Worm (Caenorhabditis elegans) whole organism, L1 larva: ENCODE results near the gene K08E4.7.

ENCODE experiments used
- C16A3.4 ChIP-seq: fragments of 150-350 bp; optimal IDR thresholded peaks from 2 replicates; lab custom pipeline; 2014; ENCODE audit warnings: missing biosample characterization, missing genetic modification characterization
- F16B12.6 ChIP-seq: fragments of 150-350 bp; optimal IDR thresholded peaks from 2 replicates; lab custom pipeline; 2014; ENCODE audit warnings: missing biosample characterization, missing genetic modification characterization
- Y116A8C.19 ChIP-seq: sonication (generic microtip); optimal IDR thresholded peaks from 2 replicates; lab custom pipeline; 2016; ENCODE audit warnings: missing compliant biosample characterization, missing genetic modification characterization, borderline replicate concordance
- alr-1 ChIP-seq: fragments of 200-800 bp; sonication (Bioruptor generic); optimal IDR thresholded peaks from 2 replicates; lab custom pipeline; 2018; ENCODE audit warnings: borderline replicate concordance, mild to moderate bottlenecking, missing genetic modification characterization, missing compliant biosample characterization
- aly-2 ChIP-seq: fragments of 150-350 bp; optimal IDR thresholded peaks from 2 replicates; lab custom pipeline; 2014; ENCODE audit warnings: missing biosample characterization, missing genetic modification characterization
- ama-1 ChIP-seq: fragments of 150-350 bp; optimal IDR thresholded peaks from 2 replicates; lab custom pipeline; 2014
- ceh-63 ChIP-seq: fragments of 200-800 bp; sonication (Bioruptor generic); optimal IDR thresholded peaks from 2 replicates; lab custom pipeline; 2018; ENCODE audit warnings: mild to moderate bottlenecking, missing genetic modification characterization, missing compliant biosample characterization
- ceh-8 ChIP-seq: fragments of 200-800 bp; sonication (Bioruptor generic); optimal IDR thresholded peaks from 2 replicates; lab custom pipeline; 2018; ENCODE audit warnings: mild to moderate bottlenecking, missing genetic modification characterization, moderate library complexity, missing compliant biosample characterization
- ceh-82 ChIP-seq, 3 experiments: fragments of 150-350 bp in 1 of 3; sonication (generic microtip) in 2 of 3; optimal IDR thresholded peaks; 2 replicates each; lab custom pipeline; 2014 to 2017; ENCODE audit warnings: missing biosample characterization in 3 of 3, missing genetic modification characterization in 3 of 3
- ceh-88 ChIP-seq: fragments of 200-800 bp; sonication (Bioruptor generic); IDR thresholded peaks from 2 replicates; pipeline ENCODE4 v1.3.6; 2022; ENCODE audit warnings: missing genetic modification characterization, missing compliant biosample characterization
- ces-1 ChIP-seq: fragments of 150-350 bp; optimal IDR thresholded peaks from 2 replicates; lab custom pipeline; 2014; ENCODE audit warnings: missing biosample characterization, missing genetic modification reagents, missing genetic modification characterization
- dpl-1 ChIP-seq, 3 experiments: fragments of 150-350 bp in 2 of 3; sonication (generic microtip) in 1 of 3; optimal IDR thresholded peaks; 2 replicates each; lab custom pipeline; 2014 to 2017; ENCODE audit warnings: missing biosample characterization in 3 of 3, missing genetic modification characterization in 3 of 3, missing genetic modification reagents in 3 of 3
- efl-1 ChIP-seq, 4 experiments: fragments of 150-350 bp; optimal IDR thresholded peaks in 3 of 4; peaks in 1 of 4; 1 replicate in 1 of 4; 2 replicates in 3 of 4; lab custom pipeline; 2014; ENCODE audit warnings: missing biosample characterization in 2 of 4, missing genetic modification characterization in 2 of 4, missing genetic modification reagents in 2 of 4
- efl-3 ChIP-seq: fragments of 200-800 bp; sonication (Bioruptor generic); optimal IDR thresholded peaks from 2 replicates; lab custom pipeline; 2018; ENCODE audit warnings: mild to moderate bottlenecking, missing genetic modification characterization, missing compliant biosample characterization
- elt-2 ChIP-seq: sonication (generic microtip); optimal IDR thresholded peaks from 2 replicates; lab custom pipeline; 2016; ENCODE audit warnings: missing genetic modification characterization, mild to moderate bottlenecking, inconsistent platforms, missing compliant biosample characterization, missing genetic modification reagents
- elt-3 ChIP-seq, 6 experiments: fragments of 150-350 bp in 1 of 6; sonication (generic microtip); optimal IDR thresholded peaks; 2 replicates each; lab custom pipeline; 2017 to 2018; ENCODE audit warnings: missing biosample characterization in 6 of 6, missing genetic modification characterization in 6 of 6, inconsistent platforms in 1 of 6
- ets-5 ChIP-seq: fragments of 200-800 bp; sonication (Bioruptor generic); IDR thresholded peaks from 2 replicates; pipeline ENCODE4 v1.3.6; 2022; ENCODE audit warnings: missing genetic modification characterization, missing compliant biosample characterization
- fos-1 ChIP-seq: fragments of 150-350 bp; optimal IDR thresholded peaks from 2 replicates; lab custom pipeline; 2014; ENCODE audit warnings: missing biosample characterization, missing genetic modification characterization
- grh-1 ChIP-seq: fragments of 200-800 bp; sonication (Bioruptor generic); IDR thresholded peaks from 2 replicates; pipeline ENCODE4 v1.3.6; 2022; ENCODE audit warnings: missing genetic modification reagents, missing genetic modification characterization, missing compliant biosample characterization
- hlh-17 ChIP-seq: fragments of 200-800 bp; sonication (Bioruptor generic); optimal IDR thresholded peaks from 2 replicates; lab custom pipeline; 2018; ENCODE audit warnings: missing genetic modification characterization, mild to moderate bottlenecking, missing compliant biosample characterization, moderate library complexity, borderline replicate concordance
- hlh-4 ChIP-seq: sonication (generic microtip); optimal IDR thresholded peaks from 2 replicates; lab custom pipeline; 2016; ENCODE audit warnings: mild to moderate bottlenecking, missing genetic modification characterization, missing compliant biosample characterization
- hpl-2 ChIP-seq: fragments of 150-350 bp; optimal IDR thresholded peaks from 2 replicates; lab custom pipeline; 2014; ENCODE audit warnings: missing biosample characterization, missing genetic modification reagents, missing genetic modification characterization
- irx-1 ChIP-seq: sonication (generic microtip); optimal IDR thresholded peaks from 2 replicates; lab custom pipeline; 2016; ENCODE audit warnings: missing genetic modification characterization, missing compliant biosample characterization
- lin-13 ChIP-seq: fragments of 150-350 bp; optimal IDR thresholded peaks from 2 replicates; lab custom pipeline; 2014; ENCODE audit warnings: missing biosample characterization, missing genetic modification reagents, missing genetic modification characterization
- lin-14 ChIP-seq: fragments of 200-800 bp; sonication (Bioruptor generic); optimal IDR thresholded peaks from 2 replicates; lab custom pipeline; 2018; ENCODE audit warnings: mild to moderate bottlenecking, missing genetic modification characterization, moderate library complexity, missing compliant biosample characterization
- lin-15B ChIP-seq: fragments of 150-350 bp; sonication (generic microtip); optimal IDR thresholded peaks from 3 replicates; lab custom pipeline; 2014; ENCODE audit warnings: missing biosample characterization, missing genetic modification characterization
- lin-35 ChIP-seq, 2 experiments: fragments of 150-350 bp; optimal IDR thresholded peaks; 2 replicates each; lab custom pipeline; 2014; ENCODE audit warnings: missing biosample characterization in 2 of 2, missing genetic modification characterization in 2 of 2, missing genetic modification reagents in 2 of 2
- lir-3 ChIP-seq: sonication (generic microtip); optimal IDR thresholded peaks from 2 replicates; lab custom pipeline; 2016; ENCODE audit warnings: mild to moderate bottlenecking, missing genetic modification characterization, moderate library complexity, missing compliant biosample characterization; ENCODE audit not compliant: poor library complexity
- lsy-2 ChIP-seq, 2 experiments: fragments of 150-350 bp; optimal IDR thresholded peaks; 2 replicates each; lab custom pipeline; 2014; ENCODE audit warnings: missing biosample characterization in 2 of 2, missing genetic modification characterization in 2 of 2
- mef-2 ChIP-seq: fragments of 150-350 bp; optimal IDR thresholded peaks from 2 replicates; lab custom pipeline; 2014; ENCODE audit warnings: missing biosample characterization, missing genetic modification characterization
- mep-1 ChIP-seq: fragments of 150-350 bp; optimal IDR thresholded peaks from 2 replicates; lab custom pipeline; 2014; ENCODE audit warnings: missing biosample characterization, missing genetic modification characterization
- nhr-237 ChIP-seq: fragments of 150-350 bp; optimal IDR thresholded peaks from 2 replicates; lab custom pipeline; 2014; ENCODE audit warnings: missing biosample characterization, missing genetic modification characterization
- nhr-28 ChIP-seq: fragments of 150-350 bp; optimal IDR thresholded peaks from 2 replicates; lab custom pipeline; 2014; ENCODE audit warnings: missing biosample characterization, missing genetic modification characterization
- nhr-84 ChIP-seq: sonication (generic microtip); optimal IDR thresholded peaks from 2 replicates; lab custom pipeline; 2017; ENCODE audit warnings: missing biosample characterization, missing genetic modification characterization
- nhr-85 ChIP-seq: sonication (generic microtip); peaks from one replicate; lab custom pipeline; 2016; ENCODE audit warnings: missing genetic modification characterization, inconsistent platforms, missing compliant biosample characterization
- pax-3 ChIP-seq: fragments of 200-800 bp; sonication (Bioruptor generic); optimal IDR thresholded peaks from 2 replicates; lab custom pipeline; 2018; ENCODE audit warnings: mild to moderate bottlenecking, missing genetic modification characterization, moderate library complexity, missing compliant biosample characterization
- pqm-1 ChIP-seq: sonication (generic microtip); optimal IDR thresholded peaks from 3 replicates; lab custom pipeline; 2017; ENCODE audit warnings: missing biosample characterization, missing genetic modification characterization
- rnt-1 ChIP-seq: sonication (generic microtip); optimal IDR thresholded peaks from 2 replicates; lab custom pipeline; 2016; ENCODE audit warnings: mild to moderate bottlenecking, missing genetic modification characterization, moderate library complexity, missing compliant biosample characterization
- skn-1 ChIP-seq: fragments of 150-350 bp; optimal IDR thresholded peaks from 2 replicates; lab custom pipeline; 2014; ENCODE audit warnings: missing biosample characterization, missing genetic modification characterization
- sox-4 ChIP-seq: sonication (generic microtip); optimal IDR thresholded peaks from 2 replicates; lab custom pipeline; 2016; ENCODE audit warnings: missing genetic modification characterization, missing compliant biosample characterization
- sup-37 ChIP-seq: fragments of 200-800 bp; sonication (Bioruptor generic); optimal IDR thresholded peaks from 2 replicates; lab custom pipeline; 2018; ENCODE audit warnings: mild to moderate bottlenecking, missing genetic modification characterization, missing compliant biosample characterization
- tbx-2 ChIP-seq: sonication (generic microtip); optimal IDR thresholded peaks from 2 replicates; lab custom pipeline; 2016; ENCODE audit warnings: missing genetic modification characterization, missing compliant biosample characterization
- tlp-1 ChIP-seq: fragments of 150-350 bp; optimal IDR thresholded peaks from 2 replicates; lab custom pipeline; 2014; ENCODE audit warnings: missing biosample characterization, missing genetic modification characterization
- unc-30 ChIP-seq: sonication (generic microtip); optimal IDR thresholded peaks from 2 replicates; lab custom pipeline; 2017; ENCODE audit warnings: missing biosample characterization, missing genetic modification characterization
- unc-62 ChIP-seq: fragments of 150-350 bp; optimal IDR thresholded peaks from 2 replicates; lab custom pipeline; 2014; ENCODE audit warnings: missing biosample characterization, missing genetic modification reagents, missing genetic modification characterization
- unc-86 ChIP-seq: sonication (generic microtip); optimal IDR thresholded peaks from 2 replicates; lab custom pipeline; 2016; ENCODE audit warnings: missing genetic modification characterization, missing compliant biosample characterization
- zag-1 ChIP-seq: fragments of 150-350 bp; optimal IDR thresholded peaks from 2 replicates; lab custom pipeline; 2014; ENCODE audit warnings: missing biosample characterization, missing genetic modification characterization
- ztf-4 ChIP-seq: fragments of 150-350 bp; optimal IDR thresholded peaks from 2 replicates; lab custom pipeline; 2014; ENCODE audit warnings: missing biosample characterization, missing genetic modification characterization

Gene K08E4.7

DNA sequence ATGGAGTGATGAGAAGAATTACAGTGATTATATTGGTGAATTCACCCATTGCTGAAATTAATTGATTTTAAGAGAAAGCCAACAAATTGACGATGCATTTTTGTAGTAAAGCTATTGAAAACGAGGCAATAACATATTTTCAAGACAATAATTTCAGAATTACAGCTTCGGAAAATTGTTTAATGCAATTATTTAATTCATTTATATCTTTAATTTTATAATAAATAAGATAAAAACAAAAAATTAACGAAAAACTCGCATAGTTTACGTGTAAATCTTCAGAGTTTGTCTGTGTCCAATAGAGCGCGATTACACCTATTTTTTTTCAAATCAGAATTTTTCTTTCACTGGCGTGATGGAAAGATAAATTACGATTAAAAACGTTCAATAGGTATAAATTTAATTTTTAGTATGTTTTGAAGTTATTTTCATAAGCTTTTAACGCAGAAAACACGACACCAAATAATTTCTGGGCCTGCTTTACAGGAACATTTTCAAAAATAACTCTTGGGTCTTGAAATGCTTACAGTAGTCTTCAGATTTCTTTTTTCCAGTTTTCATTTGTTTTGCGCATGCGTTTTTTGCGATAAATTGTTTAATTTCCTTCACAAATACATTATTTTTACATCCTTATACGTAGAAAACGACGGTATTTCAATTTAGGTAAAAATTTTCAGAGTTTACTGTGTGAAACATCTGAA, 2.7 kb downstream of the K08E4.7 start, which contains the start of gene tmed-1:
TSS of gene tmed-1 (minus strand) at position 51 of the 701 bp plus-strand sequence.
- TF ChIP-seq efl-1 (optimal IDR thresholded peaks at IDR 0.05; lab: Kevin White, UChicago) (no peak), efl-1 (GFP tag; optimal IDR thresholded peaks at IDR 0.05 in 1 of 2; lab: Kevin White, UChicago) (peak in 1 of 2 experiments; percentile 26), dpl-1 (GFP tag; optimal IDR thresholded peaks at IDR 0.05; lab: Kevin White, UChicago) (peak in 1 of 3 experiments; percentile 45), sup-37 (GFP tag; lab: Kevin White, UChicago) (no peak), lsy-2 (tag; optimal IDR thresholded peaks at IDR 0.05; lab: Kevin White, UChicago) (peak in 1 of 2 experiments; percentile 24), ceh-8 (GFP tag; lab: Kevin White, UChicago) (no peak), pqm-1 (tag; lab: Kevin White, UChicago) (no peak), lin-35 (GFP tag; optimal IDR thresholded peaks at IDR 0.05; lab: Kevin White, UChicago) (peak in 1 of 2 experiments; percentile 3)
- TF ChIP-seq, all 84 proteins: peak for 4

DNA sequence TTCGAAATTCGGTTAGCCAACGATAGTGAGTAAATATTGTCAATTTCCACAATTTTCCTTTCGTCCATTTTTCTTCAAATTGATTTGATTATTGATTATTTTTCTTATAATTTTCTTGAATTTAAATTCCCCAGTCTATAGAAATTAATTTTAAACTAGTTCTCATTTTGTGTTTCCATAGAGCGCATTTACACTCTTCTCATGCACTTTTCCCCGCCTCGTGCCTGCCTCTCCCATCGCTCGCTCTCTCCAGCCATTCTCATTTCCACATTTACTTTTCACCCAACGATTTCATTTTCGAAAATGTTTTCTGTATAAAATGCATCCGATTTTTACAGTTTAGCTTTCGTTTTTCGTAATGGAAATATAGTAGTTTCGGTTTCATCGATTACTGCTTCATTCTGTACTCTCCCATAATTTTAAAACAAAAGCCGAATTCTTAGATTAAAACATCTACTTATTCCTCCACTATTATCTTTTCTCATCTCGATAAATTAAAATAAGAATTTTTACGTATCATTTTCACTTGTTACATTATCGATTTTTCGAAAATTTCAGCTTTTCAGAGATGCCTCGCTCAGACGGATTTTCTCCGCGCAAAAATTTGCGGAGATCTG, 3.4 kb downstream of the K08E4.7 start, which contains the start of gene lex-1:
TSS of gene lex-1 (plus strand) at position 567 of the 617 bp plus-strand sequence.
- TF ChIP-seq hlh-4: no peak
- TF ChIP-seq elt-3 (tag; optimal IDR thresholded peaks at IDR 0.05; lab: Kevin White, UChicago): no peak
- no peak for TF ChIP-seq irx-1 (tag; lab: Kevin White, UChicago)
- no peak for TF ChIP-seq alr-1 (tag; lab: Kevin White, UChicago)
- no peak for TF ChIP-seq nhr-84
- no peak for TF ChIP-seq ceh-88 (GFP tag; lab: Robert Waterston, UW)
- no peak for TF ChIP-seq unc-62 (GFP tag; lab: Kevin White, UChicago)
- peak in 1 of 3 experiments; percentile 22 for TF ChIP-seq ceh-82 (tag; optimal IDR thresholded peaks at IDR 0.05; lab: Kevin White, UChicago)
- no peak for TF ChIP-seq hpl-2 (GFP tag; lab: Kevin White, UChicago)
- TF ChIP-seq ces-1 (GFP tag; lab: Kevin White, UChicago): no peak
- TF ChIP-seq skn-1 (tag; lab: Kevin White, UChicago): peak; percentile 37
- TF ChIP-seq aly-2 (tag; lab: Kevin White, UChicago): no peak
- TF ChIP-seq ztf-4 (tag; lab: Kevin White, UChicago): no peak
- no peak for TF ChIP-seq nhr-85 (tag; lab: Kevin White, UChicago)
- no peak for TF ChIP-seq unc-30
- TF ChIP-seq F16B12.6 (tag; lab: Kevin White, UChicago): peak; percentile 20
- TF ChIP-seq ceh-63 (GFP tag; lab: Kevin White, UChicago): no peak
- no peak for TF ChIP-seq unc-86 (tag; lab: Kevin White, UChicago)
- TF ChIP-seq lin-15B: peak; percentile 71
- TF ChIP-seq lin-13: no peak
- peak; percentile 40 for TF ChIP-seq lin-14 (GFP tag; lab: Kevin White, UChicago)
- no peak for TF ChIP-seq nhr-28 (tag; lab: Kevin White, UChicago)
- no peak for TF ChIP-seq fos-1
- TF ChIP-seq C16A3.4: peak; percentile 37
- no peak for TF ChIP-seq mef-2 (tag; lab: Kevin White, UChicago)
- TF ChIP-seq ama-1: no peak
- TF ChIP-seq tbx-2 (tag; lab: Kevin White, UChicago): peak; percentile 4
- TF ChIP-seq grh-1 (GFP tag; lab: Robert Waterston, UW): no peak
- no peak for TF ChIP-seq rnt-1 (tag; lab: Kevin White, UChicago)
- no peak for TF ChIP-seq lir-3 (tag; lab: Kevin White, UChicago)
- no peak for TF ChIP-seq elt-2 (tag; lab: Kevin White, UChicago)
- TF ChIP-seq zag-1 (tag; lab: Kevin White, UChicago): no peak
- no peak for TF ChIP-seq nhr-237 (tag; lab: Kevin White, UChicago)
- TF ChIP-seq tlp-1 (tag; lab: Kevin White, UChicago): no peak
- TF ChIP-seq lsy-2 (tag; optimal IDR thresholded peaks at IDR 0.05; lab: Kevin White, UChicago): peak; percentile 29 to 72
- no peak for TF ChIP-seq ets-5
- peak; percentile 18 to 79 for TF ChIP-seq efl-1 (optimal IDR thresholded peaks at IDR 0.05; lab: Kevin White, UChicago)
- TF ChIP-seq efl-1 (GFP tag; optimal IDR thresholded peaks at IDR 0.05 in 1 of 2; lab: Kevin White, UChicago): peak; percentile 85 to 98
- no peak for TF ChIP-seq Y116A8C.19 (tag; lab: Kevin White, UChicago)
- no peak for TF ChIP-seq efl-3 (GFP tag; lab: Kevin White, UChicago)
- TF ChIP-seq pax-3: no peak
- TF ChIP-seq sox-4 (tag; lab: Kevin White, UChicago): no peak
- peak; percentile 56 for TF ChIP-seq mep-1
- no peak for TF ChIP-seq sup-37 (GFP tag; lab: Kevin White, UChicago)
- no peak for TF ChIP-seq hlh-17 (GFP tag; lab: Kevin White, UChicago)
